Fruit fly (Drosophila melanogaster) whole organism, embryonic: ENCODE results near the gene Phb1.

ENCODE experiments used
- CG10321 ChIP-seq: fragments of 200-800 bp; sonication (Bioruptor generic); IDR thresholded peaks from 2 replicates; pipeline ENCODE4 v1.3.6; 2022; ENCODE audit warnings: missing biosample characterization, missing genetic modification characterization
- CG10979 ChIP-seq: fragments of 200-800 bp; sonication (Bioruptor generic); optimal IDR thresholded peaks from 2 replicates; lab custom pipeline; 2018; ENCODE audit warnings: missing biosample characterization, mild to moderate bottlenecking, missing genetic modification characterization, moderate library complexity
- CG11093 ChIP-seq: fragments of 200-800 bp; sonication (Bioruptor generic); IDR thresholded peaks from 3 replicates; pipeline ENCODE4 v1.3.6; 2022; ENCODE audit warnings: missing biosample characterization, missing genetic modification characterization
- CG13894 ChIP-seq: fragments of 200-800 bp; sonication (Bioruptor generic); optimal IDR thresholded peaks from 3 replicates; lab custom pipeline; 2018; ENCODE audit warnings: missing biosample characterization, mild to moderate bottlenecking, missing genetic modification characterization, moderate library complexity
- CG14014 ChIP-seq: fragments of 200-800 bp; sonication (Bioruptor generic); IDR thresholded peaks from 2 replicates; pipeline ENCODE4 v1.3.6; 2022; ENCODE audit warnings: missing biosample characterization, missing genetic modification characterization
- CG15073 ChIP-seq: fragments of 200-800 bp; sonication (Bioruptor generic); optimal IDR thresholded peaks from 2 replicates; lab custom pipeline; 2016; ENCODE audit warnings: missing biosample characterization, missing genetic modification characterization
- CG17385 ChIP-seq: fragments of 200-800 bp; sonication (Bioruptor generic); optimal IDR thresholded peaks from 3 replicates; lab custom pipeline; 2018; ENCODE audit warnings: missing biosample characterization, mild to moderate bottlenecking, missing genetic modification characterization
- CG1792 ChIP-seq: fragments of 200-800 bp; sonication (Bioruptor generic); optimal IDR thresholded peaks from 2 replicates; lab custom pipeline; 2016; ENCODE audit warnings: missing biosample characterization, missing genetic modification characterization
- CG3847 ChIP-seq: fragments of 200-800 bp; sonication (Bioruptor generic); IDR thresholded peaks from 2 replicates; pipeline ENCODE4 v1.3.6; 2022; ENCODE audit warnings: missing biosample characterization, missing genetic modification characterization
- CG4360 ChIP-seq: fragments of 200-800 bp; sonication (Bioruptor generic); IDR thresholded peaks from 2 replicates; pipeline ENCODE4 v1.3.6; 2022; ENCODE audit warnings: missing biosample characterization, missing genetic modification characterization
- CG6683 ChIP-seq: fragments of 200-800 bp; sonication (Bioruptor generic); optimal IDR thresholded peaks from 2 replicates; lab custom pipeline; 2017; ENCODE audit warnings: missing biosample characterization, mild to moderate bottlenecking, missing genetic modification characterization, missing genetic modification reagents
- CG8290 ChIP-seq, 3 experiments: fragments of 200-800 bp; sonication (Bioruptor generic); optimal IDR thresholded peaks; 2 replicates each; lab custom pipeline; 2016 to 2019; ENCODE audit warnings: missing biosample characterization in 3 of 3, missing genetic modification characterization in 3 of 3, mild to moderate bottlenecking in 2 of 3, moderate library complexity in 1 of 3
- CG8924 ChIP-seq: fragments of 200-800 bp; optimal IDR thresholded peaks from 3 replicates; lab custom pipeline; 2019; ENCODE audit warnings: missing biosample characterization, mild to moderate bottlenecking, missing genetic modification characterization, moderate library complexity
- CG9437 ChIP-seq: fragments of 200-800 bp; sonication (Bioruptor generic); optimal IDR thresholded peaks from 2 replicates; lab custom pipeline; 2018; ENCODE audit warnings: missing biosample characterization, mild to moderate bottlenecking, missing genetic modification characterization
- CG9932 ChIP-seq: fragments of 200-800 bp; sonication (Bioruptor generic); IDR thresholded peaks from 2 replicates; pipeline ENCODE4 v1.3.6; 2022; ENCODE audit warnings: missing biosample characterization, missing genetic modification characterization
- D ChIP-seq, 2 experiments: fragments of 200-800 bp in 1 of 2; fragments of >200 bp in 1 of 2; sonication (Bioruptor generic) in 1 of 2; optimal IDR thresholded peaks; 2 replicates in 1 of 2; 3 replicates in 1 of 2; lab custom pipeline; 2017; ENCODE audit warnings: mild to moderate bottlenecking in 1 of 2, missing biosample characterization in 1 of 2, missing genetic modification characterization in 1 of 2, missing genetic modification reagents in 1 of 2
- Dp ChIP-seq: fragments of 200-800 bp; sonication (Bioruptor generic); optimal IDR thresholded peaks from 2 replicates; lab custom pipeline; 2018; ENCODE audit warnings: missing biosample characterization, mild to moderate bottlenecking, missing genetic modification characterization, moderate library complexity
- Eip74EF ChIP-seq, 2 experiments: fragments of 200-800 bp in 1 of 2; fragments of >200 bp in 1 of 2; sonication (Bioruptor generic) in 1 of 2; optimal IDR thresholded peaks; 2 replicates each; lab custom pipeline; 2017 to 2019; ENCODE audit warnings: missing biosample characterization in 2 of 2, missing genetic modification characterization in 2 of 2, mild to moderate bottlenecking in 1 of 2, moderate library complexity in 1 of 2
- HLH3B ChIP-seq: fragments of 200-800 bp; sonication (Bioruptor generic); IDR thresholded peaks from 2 replicates; pipeline ENCODE4 v1.3.6; 2022; ENCODE audit warnings: missing biosample characterization, missing genetic modification characterization
- HLHmδ ChIP-seq: fragments of 200-800 bp; sonication (Bioruptor generic); optimal IDR thresholded peaks from 2 replicates; lab custom pipeline; 2018; ENCODE audit warnings: missing biosample characterization, mild to moderate bottlenecking, missing genetic modification characterization, moderate library complexity
- Med ChIP-seq: fragments of 200-800 bp; sonication (Bioruptor generic); peaks from one replicate; lab custom pipeline; 2016; ENCODE audit warnings: missing biosample characterization, missing genetic modification characterization, mild to moderate bottlenecking, inconsistent platforms, moderate library complexity
- NC2α ChIP-seq: fragments of 200-800 bp; sonication (Bioruptor generic); optimal IDR thresholded peaks from 2 replicates; lab custom pipeline; 2016; ENCODE audit warnings: missing biosample characterization, missing genetic modification characterization
- Vsx1 ChIP-seq: fragments of 200-800 bp; sonication (Bioruptor generic); optimal IDR thresholded peaks from 2 replicates; lab custom pipeline; 2017; ENCODE audit warnings: missing biosample characterization, mild to moderate bottlenecking, missing genetic modification characterization, missing genetic modification reagents
- abd-A ChIP-seq: fragments of 200-800 bp; sonication (Bioruptor generic); optimal IDR thresholded peaks from 3 replicates; lab custom pipeline; 2019; ENCODE audit warnings: missing biosample characterization, mild to moderate bottlenecking, missing genetic modification characterization, moderate library complexity
- chinmo ChIP-seq: fragments of 200-800 bp; sonication (Bioruptor generic); IDR thresholded peaks from 4 replicates; pipeline ENCODE4 v1.3.6; 2022; ENCODE audit warnings: missing biosample characterization, missing genetic modification characterization; ENCODE audit not compliant: partially characterized antibody
- chn ChIP-seq: fragments of 200-800 bp; sonication (Bioruptor generic); optimal IDR thresholded peaks from 2 replicates; lab custom pipeline; 2016; ENCODE audit warnings: missing biosample characterization, missing genetic modification characterization
- corto ChIP-seq: fragments of 200-800 bp; sonication (Bioruptor generic); optimal IDR thresholded peaks from 2 replicates; lab custom pipeline; 2016; ENCODE audit warnings: missing biosample characterization, mild to moderate bottlenecking, missing genetic modification characterization, moderate library complexity
- dysf ChIP-seq: fragments of 200-800 bp; sonication (Bioruptor generic); IDR thresholded peaks from 3 replicates; pipeline ENCODE4 v1.3.6; 2022; ENCODE audit warnings: missing biosample characterization, missing genetic modification characterization
- eve ChIP-seq, 2 experiments: fragments of >200 bp; optimal IDR thresholded peaks; 2 replicates each; lab custom pipeline; 2017; ENCODE audit warnings: missing biosample characterization in 2 of 2, missing genetic modification characterization in 2 of 2
- ftz-f1 ChIP-seq: fragments of 200-800 bp; sonication (Bioruptor generic); optimal IDR thresholded peaks from 2 replicates; lab custom pipeline; 2016; ENCODE audit warnings: missing biosample characterization, missing genetic modification characterization
- hbn ChIP-seq: fragments of 200-800 bp; sonication (Bioruptor generic); IDR thresholded peaks from 2 replicates; pipeline ENCODE4 v1.3.6; 2022; ENCODE audit warnings: missing biosample characterization, missing genetic modification characterization; ENCODE audit not compliant: partially characterized antibody
- mirr ChIP-seq: fragments of 200-800 bp; sonication (Bioruptor generic); optimal IDR thresholded peaks from 3 replicates; lab custom pipeline; 2018; ENCODE audit warnings: missing biosample characterization, mild to moderate bottlenecking, missing genetic modification characterization
- nerfin-1 ChIP-seq: fragments of 200-800 bp; sonication (Bioruptor generic); optimal IDR thresholded peaks from 3 replicates; lab custom pipeline; 2019; ENCODE audit warnings: missing biosample characterization, mild to moderate bottlenecking, missing genetic modification characterization, moderate library complexity
- pfk ChIP-seq: fragments of 200-800 bp; sonication (Bioruptor generic); optimal IDR thresholded peaks from 2 replicates; lab custom pipeline; 2018; ENCODE audit warnings: missing biosample characterization, mild to moderate bottlenecking, missing genetic modification characterization, moderate library complexity
- pros ChIP-seq: fragments of 200-800 bp; sonication (Bioruptor generic); optimal IDR thresholded peaks from 3 replicates; lab custom pipeline; 2019; ENCODE audit warnings: missing biosample characterization, mild to moderate bottlenecking, missing genetic modification characterization, moderate library complexity
- psq ChIP-seq: fragments of 200-800 bp; sonication (Bioruptor generic); optimal IDR thresholded peaks from 2 replicates; lab custom pipeline; 2017; ENCODE audit warnings: missing biosample characterization, missing genetic modification characterization
- rib ChIP-seq: fragments of 200-800 bp; sonication (Bioruptor generic); IDR thresholded peaks from 2 replicates; pipeline ENCODE4 v1.3.6; 2022; ENCODE audit warnings: missing biosample characterization, missing genetic modification characterization
- ro ChIP-seq: fragments of 200-800 bp; sonication (Bioruptor generic); IDR thresholded peaks from 2 replicates; pipeline ENCODE4 v1.3.6; 2022; ENCODE audit warnings: missing biosample characterization, missing genetic modification characterization
- run ChIP-seq: fragments of 200-800 bp; sonication (Bioruptor generic); optimal IDR thresholded peaks from 3 replicates; lab custom pipeline; 2018; ENCODE audit warnings: missing biosample characterization, mild to moderate bottlenecking, missing genetic modification characterization
- sd ChIP-seq: fragments of 200-800 bp; sonication (Bioruptor generic); optimal IDR thresholded peaks from 3 replicates; lab custom pipeline; 2018; ENCODE audit warnings: missing biosample characterization, mild to moderate bottlenecking, missing genetic modification characterization, moderate library complexity
- stc ChIP-seq: fragments of 200-800 bp; sonication (Bioruptor generic); IDR thresholded peaks from 2 replicates; pipeline ENCODE4 v1.3.6; 2022; ENCODE audit warnings: missing biosample characterization, missing genetic modification characterization
- tup ChIP-seq: fragments of 200-800 bp; sonication (Bioruptor generic); optimal IDR thresholded peaks from 2 replicates; lab custom pipeline; 2016; ENCODE audit warnings: missing biosample characterization, mild to moderate bottlenecking, missing genetic modification characterization, moderate library complexity
- vfl ChIP-seq: fragments of 200-800 bp; sonication (Bioruptor generic); optimal IDR thresholded peaks from 2 replicates; lab custom pipeline; 2016; ENCODE audit warnings: missing biosample characterization, missing genetic modification characterization
- zen ChIP-seq: fragments of 200-800 bp; sonication (Bioruptor generic); optimal IDR thresholded peaks from 3 replicates; lab custom pipeline; 2018; ENCODE audit warnings: missing biosample characterization, mild to moderate bottlenecking, missing genetic modification characterization, moderate library complexity

The Phb1 gene

DNA sequence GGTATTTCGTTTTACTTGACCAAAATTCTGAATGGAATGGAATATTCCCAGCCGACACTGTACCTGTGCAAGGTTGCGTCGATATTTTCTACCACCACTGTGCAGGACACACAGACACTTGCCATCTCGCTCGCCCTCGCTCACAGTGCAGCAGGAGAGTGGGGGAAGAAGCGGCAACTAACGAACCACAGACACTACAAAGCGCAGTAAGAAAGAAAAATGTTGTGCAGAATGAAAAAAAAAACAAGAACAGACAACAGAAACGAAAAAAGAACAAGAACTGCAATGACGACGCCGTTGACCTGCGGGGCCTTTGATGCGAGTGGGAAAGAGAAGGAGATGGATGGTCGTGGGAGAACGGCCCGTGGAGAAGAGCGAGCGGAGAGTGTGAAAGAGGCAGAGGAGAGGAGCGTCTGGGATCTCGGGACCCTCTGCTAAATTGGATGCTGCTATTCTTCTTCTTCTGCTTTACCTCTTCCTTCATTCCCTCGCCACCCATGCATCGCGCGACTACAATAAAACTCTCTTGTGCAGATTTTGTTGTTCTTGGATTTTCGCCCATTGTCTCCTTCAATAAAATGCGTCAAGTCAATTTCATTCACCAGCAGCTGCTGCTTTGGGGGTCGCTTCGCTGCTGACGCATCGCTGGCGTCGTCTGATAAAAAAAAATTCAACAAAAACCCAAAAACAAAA is 37.8 kb upstream of the Phb1 start (continued):
- TF ChIP-seq rib, result 0 out of 2 replicates have a peak, but pooled peaks have one; percentile 33
- TF ChIP-seq D (optimal IDR thresholded peaks at IDR 0.05; lab: Kevin White, UChicago), result peak; percentile 64
- no peak for TF ChIP-seq D (GFP tag; optimal IDR thresholded peaks at IDR 0.05; lab: Kevin White, UChicago)
- peak; percentile 98 for TF ChIP-seq CG15073 (GFP tag; lab: Kevin White, UChicago)
- peak; percentile 50 for TF ChIP-seq psq
- TF ChIP-seq sd (tag; lab: Kevin White, UChicago), result no peak
- no peak for TF ChIP-seq Dp (GFP tag; lab: Kevin White, UChicago)
- TF ChIP-seq run (tag; lab: Kevin White, UChicago), result no peak
- peak; percentile 7 for TF ChIP-seq zen
- TF ChIP-seq CG1792 (GFP tag; lab: Kevin White, UChicago), result no peak
- TF ChIP-seq corto (GFP tag; lab: Kevin White, UChicago), result peak; percentile 60
- TF ChIP-seq tup (GFP tag; lab: Kevin White, UChicago), result no peak
- no peak for TF ChIP-seq CG8290 (GFP tag; optimal IDR thresholded peaks at IDR 0.05; lab: Kevin White, UChicago)
- TF ChIP-seq CG8290 (tag; optimal IDR thresholded peaks at IDR 0.05; lab: Kevin White, UChicago), result no peak
- peak; percentile 38 for TF ChIP-seq CG17385 (GFP tag; lab: Kevin White, UChicago)
- TF ChIP-seq CG10321 (GFP tag; lab: Robert Waterston, UW), result peak; percentile 27; the same call in 1 of the 2 replicates
- TF ChIP-seq pros, result peak; percentile 74
- no peak for TF ChIP-seq hbn (GFP tag; lab: Robert Waterston, UW)
- TF ChIP-seq nerfin-1, result peak; percentile 0
- TF ChIP-seq Med (GFP tag; lab: Kevin White, UChicago), result peak; percentile 13
- TF ChIP-seq chn (GFP tag; lab: Kevin White, UChicago), result peak; percentile 10

DNA sequence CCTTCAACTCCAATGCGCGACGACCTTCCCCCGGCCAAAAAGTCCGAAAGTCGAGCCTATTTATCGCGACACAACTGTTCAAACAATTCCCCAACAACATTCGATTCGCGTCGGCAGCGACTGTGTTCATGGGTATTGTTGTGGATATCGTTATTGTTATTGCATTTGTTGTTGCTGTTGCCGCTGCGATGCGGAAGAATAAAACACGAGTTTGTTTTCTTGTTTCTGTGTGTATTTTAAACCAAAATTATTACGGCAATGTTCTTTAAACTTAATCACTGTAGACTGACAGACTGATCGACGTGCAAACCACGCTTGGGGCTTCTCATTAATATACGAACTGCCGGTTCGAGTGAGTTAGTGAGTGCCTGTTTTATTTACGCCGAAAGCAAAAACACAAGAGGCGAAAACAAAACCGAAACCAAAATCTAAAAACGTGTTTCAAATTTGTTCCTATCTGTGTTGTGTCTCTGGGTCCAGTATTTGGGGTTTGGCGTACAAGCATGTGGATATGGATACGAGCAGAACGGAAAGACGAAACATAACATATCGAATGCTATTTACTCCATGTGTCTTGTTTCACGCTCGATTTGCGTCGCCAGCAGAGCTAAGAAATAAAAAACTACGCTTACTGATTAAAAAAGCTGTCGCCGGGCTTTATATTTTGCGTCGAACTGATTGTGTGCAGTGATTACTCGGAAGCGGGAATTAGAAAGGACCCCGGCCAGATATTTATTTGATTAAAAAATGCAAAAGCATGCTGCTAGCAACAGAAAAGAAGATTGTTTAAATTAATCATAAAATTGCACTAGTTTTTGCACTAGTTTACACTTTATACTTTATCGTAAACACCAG is 36.1 kb upstream of the Phb1 start:
- TF ChIP-seq eve (GFP tag; optimal IDR thresholded peaks at IDR 0.05; lab: Kevin White, UChicago) (peak in 1 of 2 experiments; percentile 9), CG10979 (tag; lab: Kevin White, UChicago) (no peak), sd (tag; lab: Kevin White, UChicago) (peak; percentile 37), CG9437 (GFP tag; lab: Kevin White, UChicago) (peak; percentile 6), CG4360 (GFP tag; lab: Robert Waterston, UW) (peak; percentile 60), ftz-f1 (GFP tag; lab: Kevin White, UChicago) (no peak), Vsx1 (GFP tag; lab: Kevin White, UChicago) (no peak), chinmo (peak; percentile 82; the same call in 3 of the 4 replicates), CG14014 (GFP tag; lab: Robert Waterston, UW) (peak; percentile 18; the same call in 1 of the 2 replicates), NC2α (GFP tag; lab: Kevin White, UChicago) (peak; percentile 4), CG3847 (GFP tag; lab: Robert Waterston, UW) (0 out of 2 replicates have a peak, but pooled peaks have one; percentile 28), HLHmδ (GFP tag; lab: Kevin White, UChicago) (peak; percentile 43), rib (0 out of 2 replicates have a peak, but pooled peaks have one; percentile 29), pfk (GFP tag; lab: Kevin White, UChicago) (peak; percentile 84), psq (no peak), CG11093 (0 out of 3 replicates have a peak, but pooled peaks have one; percentile 1), CG9932 (GFP tag; lab: Robert Waterston, UW) (0 out of 2 replicates have a peak, but pooled peaks have one; percentile 37), mirr (peak; percentile 51), CG6683 (GFP tag; lab: Kevin White, UChicago) (no peak), ro (0 out of 2 replicates have a peak, but pooled peaks have one; percentile 5), CG8924 (no peak), stc (GFP tag; lab: Robert Waterston, UW) (0 out of 2 replicates have a peak, but pooled peaks have one; percentile 2), HLH3B (GFP tag; lab: Robert Waterston, UW) (no peak), CG13894 (tag; lab: Kevin White, UChicago) (peak; percentile 2), abd-A (peak; percentile 54), vfl (GFP tag; lab: Kevin White, UChicago) (no peak), Eip74EF (GFP tag; optimal IDR thresholded peaks at IDR 0.05; lab: Kevin White, UChicago) (peak in 1 of 2 experiments; percentile 71), dysf (0 out of 3 replicates have a peak, but pooled peaks have one; percentile 1)
